Worm (Caenorhabditis elegans): Measurements from ENCODE around the gene mtl-1.

Gene mtl-1

ce11 chrV:6709050-6709683 lies 17.5 kb upstream of the mtl-1 start, which contains the start of gene dlst-1 (continued):
- TF ChIP-seq rnt-1 (tag; optimal IDR thresholded peaks at IDR 0.05) (peak; percentile 35), pha-4 (tag; optimal IDR thresholded peaks at IDR 0.05) (no peak), K09A11.1 (tag; optimal IDR thresholded peaks at IDR 0.05; ENCODE audit: insufficient read depth) (peak; percentile 14), nhr-232 (tag; optimal IDR thresholded peaks at IDR 0.05) (peak; percentile 47), tbx-7 (tag; optimal IDR thresholded peaks at IDR 0.05) (peak; percentile 2), pha-2 (tag; optimal IDR thresholded peaks at IDR 0.05) (peak; percentile 20), ceh-45 (GFP tag; IDR thresholded peaks at IDR 0.05) (no peak), madf-2 (tag; optimal IDR thresholded peaks at IDR 0.05) (peak; percentile 62), fkh-6 (tag; optimal IDR thresholded peaks at IDR 0.05) (peak; percentile 42), ahr-1 (tag; optimal IDR thresholded peaks at IDR 0.05) (no peak), lin-11 (tag; optimal IDR thresholded peaks at IDR 0.05) (peak; percentile 31), dmd-4 (tag; optimal IDR thresholded peaks at IDR 0.05; ENCODE audit: borderline replicate concordance) (no peak), hlh-13 (GFP tag; optimal IDR thresholded peaks at IDR 0.05) (no peak), unc-42 (tag; optimal IDR thresholded peaks at IDR 0.05) (no peak), fkh-10 (GFP tag; optimal IDR thresholded peaks at IDR 0.05) (no peak), mec-3 (tag; optimal IDR thresholded peaks at IDR 0.05; ENCODE audit: borderline replicate concordance) (no peak), ceh-34 (tag; optimal IDR thresholded peaks at IDR 0.05) (peak; percentile 33)

- TF ChIP-seq ceh-14 (tag; optimal IDR thresholded peaks at IDR 0.05): no peak
- peak; percentile 82 for TF ChIP-seq elt-2 (tag; optimal IDR thresholded peaks at IDR 0.05)
Observed at ce11 chrV:6706771-6707170, 15.1 kb upstream of the mtl-1 start, which contains the start of gene W02F12.4. Gene W02F12.4, minus strand, starts transcription at chrV:6706934.

- no peak for TF ChIP-seq mec-3 (tag; optimal IDR thresholded peaks at IDR 0.05; ENCODE audit: borderline replicate concordance)
- TF ChIP-seq syd-9 (tag; optimal IDR thresholded peaks at IDR 0.05): no peak
- TF ChIP-seq fkh-10 (GFP tag; optimal IDR thresholded peaks at IDR 0.05): no peak
- TF ChIP-seq ahr-1 (tag; optimal IDR thresholded peaks at IDR 0.05): no peak
- TF ChIP-seq zip-5 (tag; optimal IDR thresholded peaks at IDR 0.05): no peak
- no peak for TF ChIP-seq pag-3 (tag; optimal IDR thresholded peaks at IDR 0.05; ENCODE audit: borderline replicate concordance)
- no peak for TF ChIP-seq nhr-232 (tag; optimal IDR thresholded peaks at IDR 0.05)
- TF ChIP-seq ceh-24 (tag; optimal IDR thresholded peaks at IDR 0.05): no peak
Observed at ce11 chrV:6705367-6705766, 13.7 kb upstream of the mtl-1 start.

DNA sequence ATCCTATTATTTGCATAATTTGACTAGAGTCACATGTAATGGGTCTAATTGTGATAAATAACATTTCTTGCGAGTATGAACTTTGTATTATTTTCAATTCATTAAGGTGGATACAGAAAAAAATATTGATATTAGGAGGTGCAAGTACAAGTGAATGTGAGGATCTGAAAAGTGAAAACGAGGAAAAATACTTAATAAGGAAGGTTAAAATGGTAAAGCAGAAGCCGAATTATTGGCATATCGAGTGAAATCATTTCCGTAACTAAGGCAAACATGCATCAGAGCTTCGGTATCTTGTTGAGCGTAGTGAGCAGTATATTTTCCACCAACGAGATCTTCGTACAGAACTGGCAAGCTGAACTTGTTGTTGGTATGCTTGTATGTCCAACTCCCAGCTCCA lies 12.8 kb upstream of the mtl-1 start:
- no peak for TF ChIP-seq npax-4 (tag; optimal IDR thresholded peaks at IDR 0.05)
- TF ChIP-seq lim-6 (tag; optimal IDR thresholded peaks at IDR 0.05): no peak
- TF ChIP-seq pat-9 (tag; optimal IDR thresholded peaks at IDR 0.05): no peak
- no peak for TF ChIP-seq dve-1 (tag; optimal IDR thresholded peaks at IDR 0.05)
- no peak for TF ChIP-seq unc-55 (GFP tag; optimal IDR thresholded peaks at IDR 0.05)
- no peak for TF ChIP-seq elt-2 (tag; optimal IDR thresholded peaks at IDR 0.05)

DNA sequence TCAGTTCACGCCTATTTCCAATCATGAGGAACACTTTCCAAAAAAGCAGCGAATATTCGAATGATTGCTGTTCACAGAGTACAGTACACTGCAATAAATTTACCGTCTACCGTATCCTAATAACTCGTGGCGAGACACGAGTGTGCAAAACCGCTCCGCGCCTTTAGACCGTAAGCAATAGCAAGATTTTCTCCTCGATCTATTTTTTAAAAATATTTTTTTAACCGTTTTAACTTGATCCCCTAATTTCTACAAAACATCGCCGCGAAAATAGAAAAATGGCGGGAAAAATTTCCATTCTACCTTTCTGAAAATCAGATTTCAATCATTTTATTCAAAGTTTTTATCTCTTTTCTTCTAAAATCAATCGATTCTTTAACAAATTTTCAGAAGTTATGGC lies 11.0 kb upstream of the mtl-1 start, which contains the start of gene era-1:
Gene era-1 (plus strand): TSS at position 366 of the 400 bp plus-strand sequence.
- TF ChIP-seq fkh-6 (tag; optimal IDR thresholded peaks at IDR 0.05) (no peak), K02D7.2 (tag; optimal IDR thresholded peaks at IDR 0.05) (no peak), ceh-18 (tag; optimal IDR thresholded peaks at IDR 0.05) (no peak), elt-2 (tag; optimal IDR thresholded peaks at IDR 0.05) (no peak), pros-1 (tag; optimal IDR thresholded peaks at IDR 0.05) (no peak), pag-3 (tag; optimal IDR thresholded peaks at IDR 0.05; ENCODE audit: borderline replicate concordance) (no peak), sox-2 (GFP tag; IDR thresholded peaks at IDR 0.05) (no peak), ceh-45 (GFP tag; IDR thresholded peaks at IDR 0.05) (no peak), sdc-2 (tag; optimal IDR thresholded peaks at IDR 0.05) (no peak), fax-1 (tag; optimal IDR thresholded peaks at IDR 0.05) (no peak), unc-42 (tag; optimal IDR thresholded peaks at IDR 0.05) (no peak), ceh-24 (tag; optimal IDR thresholded peaks at IDR 0.05) (no peak), hlh-8 (tag; optimal IDR thresholded peaks at IDR 0.05) (no peak), fkh-10 (GFP tag; optimal IDR thresholded peaks at IDR 0.05) (no peak), eyg-1 (tag; optimal IDR thresholded peaks at IDR 0.05) (no peak)
